Worm (Caenorhabditis elegans) whole organism, midembryonic: Measurements from ENCODE around the gene twk-16.

Experiments
- klf-2 ChIP-seq: fragments of 200-800 bp; sonication (Bioruptor generic); conservative IDR thresholded peaks from 2 replicates; pipeline ENCODE4 v1.3.6; 2022; ENCODE audit warnings: missing genetic modification reagents, missing genetic modification characterization, missing compliant biosample characterization
- med-1 ChIP-seq: sonication (generic microtip); optimal IDR thresholded peaks from 2 replicates; lab custom pipeline; 2017; ENCODE audit warnings: missing genetic modification characterization, mild to moderate bottlenecking, missing compliant biosample characterization, antibody characterized with exemption, missing genetic modification reagents; ENCODE audit not compliant: insufficient read depth
- ref-1 ChIP-seq: fragments of 200-800 bp; sonication (Bioruptor generic); conservative IDR thresholded peaks from 2 replicates; pipeline ENCODE4 v1.3.6; 2022; ENCODE audit warnings: missing genetic modification reagents, missing genetic modification characterization, missing compliant biosample characterization
- ztf-29 ChIP-seq: fragments of 200-800 bp; sonication (Bioruptor generic); IDR thresholded peaks from 2 replicates; pipeline ENCODE4 v1.3.6; 2022; ENCODE audit warnings: missing genetic modification reagents, missing genetic modification characterization, missing compliant biosample characterization

- no peak for TF ChIP-seq klf-2 (GFP tag; lab: Robert Waterston, UW)
- no peak for TF ChIP-seq ref-1 (GFP tag; lab: Robert Waterston, UW)
- TF ChIP-seq ztf-29 (GFP tag; lab: Robert Waterston, UW): no peak
- no peak for TF ChIP-seq med-1 (GFP tag; lab: Kevin White, UChicago)
Measured at ce11 chrX:3089894-3090414, 9.0 kb downstream of the twk-16 start.
